Worm (Caenorhabditis elegans): Measurements from ENCODE around the gene F38B7.2.

DNA sequence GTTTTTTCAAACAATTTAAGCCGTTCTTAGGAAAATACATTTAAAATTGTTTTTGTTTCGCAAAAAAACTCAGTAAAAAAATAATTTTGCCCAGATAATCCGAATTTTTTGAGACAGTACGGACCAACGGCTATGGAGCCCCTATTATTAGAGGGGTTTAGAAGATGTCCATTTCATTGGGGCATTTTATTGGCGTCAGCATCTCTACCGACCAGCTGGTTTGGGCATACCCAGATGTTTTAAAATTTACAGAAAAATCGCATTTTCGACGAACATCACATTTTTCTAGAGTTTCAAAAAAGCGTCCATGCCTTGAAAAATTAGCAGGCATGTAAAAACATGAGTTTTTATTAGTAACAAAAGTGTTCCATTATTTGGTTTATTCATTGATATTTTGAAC, 2.5 kb upstream of the F38B7.2 start:
- TF ChIP-seq nhr-11 (tag; optimal IDR thresholded peaks at IDR 0.05): no peak
- TF ChIP-seq dmd-4 (tag; optimal IDR thresholded peaks at IDR 0.05; ENCODE audit: borderline replicate concordance): no peak
- TF ChIP-seq che-1 (tag; optimal IDR thresholded peaks at IDR 0.05): no peak
- TF ChIP-seq ceh-18 (tag; optimal IDR thresholded peaks at IDR 0.05): no peak
- TF ChIP-seq sox-4 (tag; optimal IDR thresholded peaks at IDR 0.05): no peak
- no peak for TF ChIP-seq gmeb-2 (tag; optimal IDR thresholded peaks at IDR 0.05)
- no peak for TF ChIP-seq pqm-1 (tag; optimal IDR thresholded peaks at IDR 0.05)
- TF ChIP-seq tbx-2 (tag; optimal IDR thresholded peaks at IDR 0.05): no peak
- no peak for TF ChIP-seq dve-1 (tag; optimal IDR thresholded peaks at IDR 0.05)
- TF ChIP-seq fkh-6 (tag; optimal IDR thresholded peaks at IDR 0.05): no peak
- no peak for TF ChIP-seq lin-11 (tag; optimal IDR thresholded peaks at IDR 0.05)

All from whole organism, late embryonic.